Fruit fly (Drosophila melanogaster) whole organism, adult: ENCODE measurements around the gene Vps53.

Source experiments
- Crg-1 ChIP-seq: fragments of 200-800 bp; sonication (Bioruptor generic); optimal IDR thresholded peaks from 2 replicates; lab custom pipeline; 2016; ENCODE audit warnings: missing biosample characterization, missing genetic modification characterization
- cnc ChIP-seq, 2 experiments: fragments of >200 bp; optimal IDR thresholded peaks; 2 replicates each; lab custom pipeline; 2017
- kay ChIP-seq: fragments of 200-800 bp; sonication (Bioruptor generic); peaks from one replicate; lab custom pipeline; 2016; ENCODE audit warnings: missing biosample characterization, missing genetic modification characterization, borderline replicate concordance

DNA sequence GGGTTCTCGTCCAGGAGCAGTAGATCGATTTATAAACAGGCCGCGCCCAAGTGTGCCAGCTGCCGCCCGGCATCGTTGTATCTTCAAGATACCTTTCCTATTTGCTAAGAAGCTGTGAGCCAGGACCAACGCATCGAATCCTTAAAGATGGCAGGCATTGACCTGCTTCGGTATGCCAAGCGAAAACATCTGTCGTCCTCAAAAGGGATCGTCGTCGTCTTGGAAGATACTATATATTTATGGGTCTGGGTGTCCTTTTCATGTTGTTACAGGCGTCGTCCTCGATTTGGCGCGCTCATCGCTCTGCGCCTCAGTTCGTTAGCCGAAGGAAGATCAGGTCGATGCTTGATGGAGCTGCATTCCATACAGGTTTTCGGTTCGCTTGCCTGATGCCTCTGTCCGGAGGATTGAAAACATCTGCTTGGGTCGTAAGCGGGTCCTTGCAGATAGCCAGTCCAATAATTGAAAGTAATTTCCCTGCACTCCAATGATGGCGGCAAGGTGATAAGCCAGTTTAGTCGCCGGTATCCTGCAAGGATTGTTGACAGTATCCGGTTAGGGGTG lies 22.1 kb downstream of the Vps53 start:
- TF ChIP-seq cnc (optimal IDR thresholded peaks at IDR 0.05; lab: Kevin White, UChicago) (no peak), Crg-1 (no peak), kay (no peak)
